Fruit fly (Drosophila melanogaster) whole organism, embryonic: ENCODE measurements around the gene jhamt.

Source experiments
- Antp ChIP-seq: fragments of 200-800 bp; sonication (Bioruptor generic); optimal IDR thresholded peaks from 3 replicates; lab custom pipeline; 2016; ENCODE audit warnings: missing biosample characterization, missing genetic modification characterization
- B-H2 ChIP-seq: fragments of 200-800 bp; sonication (Bioruptor generic); optimal IDR thresholded peaks from 2 replicates; lab custom pipeline; 2018; ENCODE audit warnings: missing biosample characterization, mild to moderate bottlenecking, missing genetic modification characterization
- CG11093 ChIP-seq: fragments of 200-800 bp; sonication (Bioruptor generic); IDR thresholded peaks from 3 replicates; pipeline ENCODE4 v1.3.6; 2022; ENCODE audit warnings: missing biosample characterization, missing genetic modification characterization
- CG11695 ChIP-seq: fragments of 200-800 bp; sonication (Bioruptor generic); IDR thresholded peaks from 3 replicates; pipeline ENCODE4 v1.3.6; 2022; ENCODE audit warnings: missing biosample characterization, missing genetic modification characterization
- CG12744 ChIP-seq: fragments of 200-800 bp; sonication (Bioruptor generic); optimal IDR thresholded peaks from 2 replicates; lab custom pipeline; 2016; ENCODE audit warnings: missing biosample characterization, missing genetic modification characterization
- CG15479 ChIP-seq: fragments of 200-800 bp; sonication (Bioruptor generic); optimal IDR thresholded peaks from 3 replicates; lab custom pipeline; 2019; ENCODE audit warnings: missing biosample characterization, mild to moderate bottlenecking, missing genetic modification characterization, moderate library complexity
- CG1647 ChIP-seq: fragments of 200-800 bp; sonication (Bioruptor generic); optimal IDR thresholded peaks from 3 replicates; lab custom pipeline; 2016; ENCODE audit warnings: missing biosample characterization, missing genetic modification characterization
- CG16863 ChIP-seq: fragments of 200-800 bp; sonication (Bioruptor generic); optimal IDR thresholded peaks from 3 replicates; lab custom pipeline; 2016; ENCODE audit warnings: missing biosample characterization, missing genetic modification characterization
- CG17568 ChIP-seq: fragments of 200-800 bp; sonication (Bioruptor generic); optimal IDR thresholded peaks from 2 replicates; lab custom pipeline; 2018; ENCODE audit warnings: missing biosample characterization, mild to moderate bottlenecking, missing genetic modification characterization, moderate library complexity
- CG2678 ChIP-seq: fragments of 200-800 bp; sonication (Bioruptor generic); optimal IDR thresholded peaks from 3 replicates; lab custom pipeline; 2019; ENCODE audit warnings: missing biosample characterization, mild to moderate bottlenecking, missing genetic modification characterization, moderate library complexity
- CG2712 ChIP-seq: fragments of 200-800 bp; optimal IDR thresholded peaks from 3 replicates; lab custom pipeline; 2019; ENCODE audit warnings: missing biosample characterization, mild to moderate bottlenecking, missing genetic modification characterization, moderate library complexity
- CG31365 ChIP-seq: fragments of 200-800 bp; sonication (Bioruptor generic); optimal IDR thresholded peaks from 2 replicates; lab custom pipeline; 2018; ENCODE audit warnings: missing biosample characterization, mild to moderate bottlenecking, missing genetic modification characterization
- CG32532 ChIP-seq: fragments of 200-800 bp; sonication (Bioruptor generic); IDR thresholded peaks from 2 replicates; pipeline ENCODE4 v1.3.6; 2022; ENCODE audit warnings: missing biosample characterization, missing genetic modification characterization
- CG32772 ChIP-seq: fragments of 200-800 bp; sonication (Bioruptor generic); IDR thresholded peaks from 2 replicates; pipeline ENCODE4 v1.3.6; 2022; ENCODE audit warnings: missing biosample characterization, missing genetic modification characterization
- CG3281 ChIP-seq: fragments of 200-800 bp; sonication (Bioruptor generic); optimal IDR thresholded peaks from 3 replicates; lab custom pipeline; 2017; ENCODE audit warnings: missing biosample characterization, mild to moderate bottlenecking, missing genetic modification characterization
- CG6175 ChIP-seq: fragments of 200-800 bp; sonication (Bioruptor generic); IDR thresholded peaks from 3 replicates; pipeline ENCODE4 v1.3.6; 2022; ENCODE audit warnings: missing biosample characterization, missing genetic modification characterization
- CG7928 ChIP-seq: fragments of 200-800 bp; sonication (Bioruptor generic); optimal IDR thresholded peaks from 2 replicates; lab custom pipeline; 2017; ENCODE audit warnings: missing biosample characterization, mild to moderate bottlenecking, missing genetic modification characterization
- CoRest ChIP-seq: fragments of 200-800 bp; sonication (Bioruptor generic); optimal IDR thresholded peaks from 3 replicates; lab custom pipeline; 2018; ENCODE audit warnings: missing biosample characterization, mild to moderate bottlenecking, missing genetic modification characterization, moderate library complexity
- D19B ChIP-seq: fragments of 200-800 bp; sonication (Bioruptor generic); optimal IDR thresholded peaks from 2 replicates; lab custom pipeline; 2017; ENCODE audit warnings: missing biosample characterization, mild to moderate bottlenecking, missing genetic modification characterization
- Ets97D ChIP-seq: fragments of 200-800 bp; sonication (Bioruptor generic); optimal IDR thresholded peaks from 3 replicates; lab custom pipeline; 2016; ENCODE audit warnings: missing biosample characterization, missing genetic modification characterization
- Hr39 ChIP-seq: fragments of >200 bp; optimal IDR thresholded peaks from 2 replicates; lab custom pipeline; 2017
- NfI ChIP-seq: fragments of 200-800 bp; sonication (Bioruptor generic); optimal IDR thresholded peaks from 3 replicates; lab custom pipeline; 2018; ENCODE audit warnings: missing biosample characterization, mild to moderate bottlenecking, missing genetic modification characterization, moderate library complexity
- Optix ChIP-seq: fragments of 200-800 bp; sonication (Bioruptor generic); IDR thresholded peaks from 3 replicates; pipeline ENCODE4 v1.3.6; 2022; ENCODE audit warnings: missing biosample characterization, missing genetic modification characterization
- Six4 ChIP-seq: fragments of 200-800 bp; sonication (Bioruptor generic); optimal IDR thresholded peaks from 2 replicates; lab custom pipeline; 2016; ENCODE audit warnings: missing biosample characterization, missing genetic modification characterization
- Sox102F ChIP-seq: fragments of 200-800 bp; sonication (Bioruptor generic); optimal IDR thresholded peaks from 2 replicates; lab custom pipeline; 2018; ENCODE audit warnings: missing biosample characterization, mild to moderate bottlenecking, missing genetic modification characterization, moderate library complexity
- Xbp1 ChIP-seq: fragments of 200-800 bp; sonication (Bioruptor generic); optimal IDR thresholded peaks from 3 replicates; lab custom pipeline; 2016; ENCODE audit warnings: missing biosample characterization, mild to moderate bottlenecking, missing genetic modification characterization
- ab ChIP-seq: fragments of 200-800 bp; sonication (Bioruptor generic); optimal IDR thresholded peaks from 2 replicates; lab custom pipeline; 2016; ENCODE audit warnings: missing biosample characterization, missing genetic modification characterization
- amos ChIP-seq: fragments of 200-800 bp; sonication (Bioruptor generic); IDR thresholded peaks from 2 replicates; pipeline ENCODE4 v1.3.6; 2022; ENCODE audit warnings: missing biosample characterization, missing genetic modification characterization; ENCODE audit not compliant: partially characterized antibody
- ara ChIP-seq: fragments of 200-800 bp; sonication (Bioruptor generic); IDR thresholded peaks from 2 replicates; pipeline ENCODE4 v1.3.6; 2022; ENCODE audit warnings: missing biosample characterization, missing genetic modification characterization
- bbx ChIP-seq: fragments of 200-800 bp; sonication (Bioruptor generic); IDR thresholded peaks from 2 replicates; pipeline ENCODE4 v1.3.6; 2022; ENCODE audit warnings: missing biosample characterization, missing genetic modification characterization; ENCODE audit not compliant: partially characterized antibody
- bigmax ChIP-seq: fragments of 200-800 bp; sonication (Bioruptor generic); optimal IDR thresholded peaks from 2 replicates; lab custom pipeline; 2018; ENCODE audit warnings: missing biosample characterization, mild to moderate bottlenecking, missing genetic modification characterization
- cg ChIP-seq: fragments of 200-800 bp; sonication (Bioruptor generic); optimal IDR thresholded peaks from 3 replicates; lab custom pipeline; 2019; ENCODE audit warnings: missing biosample characterization, mild to moderate bottlenecking, missing genetic modification characterization, moderate library complexity
- crp ChIP-seq, 2 experiments: fragments of 200-800 bp; sonication (Bioruptor generic); optimal IDR thresholded peaks; 2 replicates in 1 of 2; 3 replicates in 1 of 2; lab custom pipeline; 2017; ENCODE audit warnings: missing biosample characterization in 2 of 2, missing genetic modification characterization in 2 of 2, mild to moderate bottlenecking in 1 of 2, moderate library complexity in 1 of 2
- da ChIP-seq: fragments of 200-800 bp; sonication (Bioruptor generic); optimal IDR thresholded peaks from 2 replicates; lab custom pipeline; 2016; ENCODE audit warnings: missing biosample characterization, missing genetic modification characterization
- dmrt99B ChIP-seq: fragments of 200-800 bp; sonication (Bioruptor generic); optimal IDR thresholded peaks from 2 replicates; lab custom pipeline; 2018; ENCODE audit warnings: missing biosample characterization, mild to moderate bottlenecking, missing genetic modification characterization, moderate library complexity
- eve ChIP-seq, 2 experiments: fragments of >200 bp; optimal IDR thresholded peaks; 2 replicates each; lab custom pipeline; 2017; ENCODE audit warnings: missing biosample characterization in 2 of 2, missing genetic modification characterization in 2 of 2
- fd96Cb ChIP-seq: fragments of 200-800 bp; sonication (Bioruptor generic); optimal IDR thresholded peaks from 2 replicates; lab custom pipeline; 2018; ENCODE audit warnings: missing biosample characterization, mild to moderate bottlenecking, missing genetic modification characterization, moderate library complexity
- ftz-f1 ChIP-seq: fragments of 200-800 bp; sonication (Bioruptor generic); optimal IDR thresholded peaks from 2 replicates; lab custom pipeline; 2016; ENCODE audit warnings: missing biosample characterization, missing genetic modification characterization
- gcm2 ChIP-seq: fragments of 200-800 bp; sonication (Bioruptor generic); optimal IDR thresholded peaks from 2 replicates; lab custom pipeline; 2016; ENCODE audit warnings: missing biosample characterization, missing genetic modification characterization
- hb ChIP-seq: fragments of 200-800 bp; sonication (Bioruptor generic); IDR thresholded peaks from 3 replicates; pipeline ENCODE4 v1.3.6; 2022; ENCODE audit warnings: missing biosample characterization, missing genetic modification characterization; ENCODE audit not compliant: partially characterized antibody
- inv ChIP-seq: fragments of 200-800 bp; sonication (Bioruptor generic); IDR thresholded peaks from 2 replicates; pipeline ENCODE4 v1.3.6; 2022; ENCODE audit warnings: missing biosample characterization, missing genetic modification characterization; ENCODE audit not compliant: partially characterized antibody
- klu ChIP-seq: fragments of 200-800 bp; sonication (Bioruptor generic); IDR thresholded peaks from 2 replicates; pipeline ENCODE4 v1.3.6; 2022; ENCODE audit warnings: missing biosample characterization, missing genetic modification characterization
- lmd ChIP-seq: fragments of 200-800 bp; sonication (Bioruptor generic); IDR thresholded peaks from 2 replicates; pipeline ENCODE4 v1.3.6; 2022; ENCODE audit warnings: missing biosample characterization, missing genetic modification characterization
- p53 ChIP-seq: fragments of 200-800 bp; sonication (Bioruptor generic); optimal IDR thresholded peaks from 2 replicates; lab custom pipeline; 2016; ENCODE audit warnings: missing biosample characterization, missing genetic modification characterization
- peb ChIP-seq: fragments of 200-800 bp; sonication (Bioruptor generic); IDR thresholded peaks from 2 replicates; pipeline ENCODE4 v1.3.6; 2022; ENCODE audit warnings: missing biosample characterization, missing genetic modification characterization
- slbo ChIP-seq: fragments of 200-800 bp; sonication (Bioruptor generic); IDR thresholded peaks from 2 replicates; pipeline ENCODE4 v1.3.6; 2022; ENCODE audit warnings: missing biosample characterization, missing genetic modification characterization
- sqz ChIP-seq: fragments of 200-800 bp; sonication (Bioruptor generic); optimal IDR thresholded peaks from 3 replicates; lab custom pipeline; 2018; ENCODE audit warnings: missing biosample characterization, mild to moderate bottlenecking, missing genetic modification characterization
- tin ChIP-seq: fragments of 200-800 bp; sonication (Bioruptor generic); optimal IDR thresholded peaks from 3 replicates; lab custom pipeline; 2016; ENCODE audit warnings: missing biosample characterization, missing genetic modification characterization
- tll ChIP-seq, 2 experiments: fragments of 200-800 bp in 1 of 2; fragments of >200 bp in 1 of 2; sonication (Bioruptor generic) in 1 of 2; optimal IDR thresholded peaks; 2 replicates each; lab custom pipeline; 2017 to 2019; ENCODE audit warnings: missing biosample characterization in 2 of 2, missing genetic modification characterization in 2 of 2, mild to moderate bottlenecking in 1 of 2, moderate library complexity in 1 of 2
- trem ChIP-seq: fragments of 200-800 bp; optimal IDR thresholded peaks from 3 replicates; lab custom pipeline; 2019; ENCODE audit warnings: missing biosample characterization, mild to moderate bottlenecking, missing genetic modification characterization, moderate library complexity

The jhamt gene

DNA sequence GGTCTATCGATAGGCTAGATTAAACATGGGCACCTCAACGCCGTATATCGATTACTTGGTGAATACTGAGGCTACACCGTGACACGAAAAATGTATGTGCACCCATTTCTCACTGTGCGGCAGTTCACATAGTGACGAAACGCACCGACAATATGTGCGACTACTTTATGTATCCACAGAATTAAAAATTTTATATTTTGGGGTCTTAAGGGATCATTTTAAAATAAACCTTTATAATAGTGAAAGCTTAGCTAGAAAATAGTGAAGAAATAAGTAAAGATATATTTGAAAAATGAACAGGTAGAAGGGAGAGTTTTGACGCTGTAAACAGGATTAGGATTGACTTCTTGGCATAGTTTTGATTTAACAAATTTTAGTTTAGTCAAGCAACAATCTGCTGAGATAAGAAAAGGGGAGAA, 36.6 kb upstream of the jhamt start, which contains the start of gene mRpL4 (continued):
- TF ChIP-seq da = no peak
- TF ChIP-seq cg (GFP tag; lab: Kevin White, UChicago) = no peak
- no peak for TF ChIP-seq CG3281 (GFP tag; lab: Kevin White, UChicago)
- TF ChIP-seq eve (GFP tag; optimal IDR thresholded peaks at IDR 0.05; lab: Kevin White, UChicago) = peak in 1 of 2 experiments; percentile 61
- TF ChIP-seq CG32772 (GFP tag; lab: Robert Waterston, UW) = peak; percentile 73; the same call in 1 of the 2 replicates
- peak in 1 of 2 experiments; percentile 31 for TF ChIP-seq crp (GFP tag; optimal IDR thresholded peaks at IDR 0.05; lab: Kevin White, UChicago)
- no peak for TF ChIP-seq CG15479
- peak; percentile 62 for TF ChIP-seq Sox102F (GFP tag; lab: Kevin White, UChicago)
- peak; percentile 57 for TF ChIP-seq CG16863 (GFP tag; lab: Kevin White, UChicago)
- peak; percentile 81 for TF ChIP-seq Xbp1 (GFP tag; lab: Kevin White, UChicago)
- 0 out of 3 replicates have a peak, but pooled peaks have one; percentile 29 for TF ChIP-seq CG6175 (GFP tag; lab: Robert Waterston, UW)
- TF ChIP-seq B-H2 (GFP tag; lab: Kevin White, UChicago) = peak; percentile 54
- TF ChIP-seq Hr39 (lab: Kevin White, UChicago) = no peak
- TF ChIP-seq trem = peak; percentile 84
- peak; percentile 47 for TF ChIP-seq ab (GFP tag; lab: Kevin White, UChicago)
- no peak for TF ChIP-seq klu (GFP tag; lab: Robert Waterston, UW)
- peak; percentile 27 for TF ChIP-seq fd96Cb (tag; lab: Kevin White, UChicago)
- TF ChIP-seq NfI = peak; percentile 69
- TF ChIP-seq CG12744 = peak; percentile 47
- TF ChIP-seq tin (GFP tag; lab: Kevin White, UChicago) = peak; percentile 85
- peak; percentile 70 for TF ChIP-seq Ets97D (GFP tag; lab: Kevin White, UChicago)
- 0 out of 3 replicates have a peak, but pooled peaks have one; percentile 32 for TF ChIP-seq CG11695
- TF ChIP-seq inv (GFP tag; lab: Robert Waterston, UW) = peak; percentile 98
- no peak for TF ChIP-seq CG31365
- peak; percentile 99 for TF ChIP-seq bbx (GFP tag; lab: Robert Waterston, UW)
- TF ChIP-seq CG7928 (GFP tag; lab: Kevin White, UChicago) = no peak
- TF ChIP-seq peb (GFP tag; lab: Robert Waterston, UW) = no peak
- peak; percentile 18; the same call in 1 of the 3 replicates for TF ChIP-seq CG11093 (GFP tag; lab: Robert Waterston, UW)
- TF ChIP-seq hb = peak; percentile 99
- peak in 1 of 2 experiments; percentile 13 for TF ChIP-seq tll (GFP tag; optimal IDR thresholded peaks at IDR 0.05; lab: Kevin White, UChicago)
- peak; percentile 88 for TF ChIP-seq Antp
- TF ChIP-seq ftz-f1 (GFP tag; lab: Kevin White, UChicago) = no peak
- no peak for TF ChIP-seq sqz (GFP tag; lab: Kevin White, UChicago)
- no peak for TF ChIP-seq bigmax (GFP tag; lab: Kevin White, UChicago)
- peak; percentile 79 for TF ChIP-seq CG2712
- peak; percentile 56 for TF ChIP-seq CoRest (tag; lab: Kevin White, UChicago)
- peak; percentile 86 for TF ChIP-seq slbo
- TF ChIP-seq D19B = peak; percentile 14
- TF ChIP-seq gcm2 (GFP tag; lab: Kevin White, UChicago) = peak; percentile 58
- TF ChIP-seq amos (GFP tag; lab: Robert Waterston, UW) = peak; percentile 99
- TF ChIP-seq ara (GFP tag; lab: Robert Waterston, UW) = peak; percentile 52; the same call in 1 of the 2 replicates
- TF ChIP-seq CG2678 (tag; lab: Kevin White, UChicago) = no peak
- peak; percentile 76 for TF ChIP-seq lmd
- no peak for TF ChIP-seq dmrt99B
- no peak; the same call in 1 of the 2 replicates for TF ChIP-seq CG32532
- peak; percentile 47 for TF ChIP-seq Six4
- peak; percentile 39; the same call in 2 of the 3 replicates for TF ChIP-seq Optix (GFP tag; lab: Robert Waterston, UW)
- no peak for TF ChIP-seq CG17568 (GFP tag; lab: Kevin White, UChicago)
- peak; percentile 70 for TF ChIP-seq p53 (GFP tag; lab: Kevin White, UChicago)
- TF ChIP-seq CG1647 = peak; percentile 46
